Worm (Caenorhabditis elegans) whole organism, young adult: ENCODE measurements around the gene tbb-1.

Experiments
- D2030.7 ChIP-seq: fragments of 200-800 bp; sonication (Bioruptor generic); IDR thresholded peaks from 2 replicates; pipeline ENCODE4 v1.3.6; 2022; ENCODE audit warnings: missing genetic modification reagents, missing genetic modification characterization, missing compliant biosample characterization
- F49E8.2 ChIP-seq: sonication (generic microtip); optimal IDR thresholded peaks from 3 replicates; lab custom pipeline; 2017; ENCODE audit warnings: missing genetic modification characterization, mild to moderate bottlenecking, missing compliant biosample characterization, antibody characterized with exemption, moderate library complexity; ENCODE audit not compliant: insufficient read depth
- T07F8.4 ChIP-seq: sonication (generic microtip); optimal IDR thresholded peaks from 2 replicates; lab custom pipeline; 2016; ENCODE audit warnings: mild to moderate bottlenecking, missing genetic modification characterization, moderate library complexity, missing compliant biosample characterization
- attf-5 ChIP-seq: fragments of 200-800 bp; sonication (Bioruptor generic); optimal IDR thresholded peaks from 2 replicates; lab custom pipeline; 2018; ENCODE audit warnings: mild to moderate bottlenecking, missing genetic modification characterization, missing compliant biosample characterization
- chd-7 ChIP-seq: sonication (generic microtip); optimal IDR thresholded peaks from 2 replicates; lab custom pipeline; 2016; ENCODE audit warnings: mild to moderate bottlenecking, missing genetic modification characterization, moderate library complexity, missing compliant biosample characterization
- lin-54 ChIP-seq: fragments of 200-800 bp; sonication (Bioruptor generic); optimal IDR thresholded peaks from 2 replicates; lab custom pipeline; 2018; ENCODE audit warnings: mild to moderate bottlenecking, missing genetic modification characterization, missing compliant biosample characterization
- madf-3 ChIP-seq: fragments of 200-800 bp; sonication (Bioruptor generic); IDR thresholded peaks from 2 replicates; pipeline ENCODE4 v1.3.6; 2022; ENCODE audit warnings: missing genetic modification reagents, missing genetic modification characterization, missing compliant biosample characterization
- mes-4 ChIP-seq: sonication (generic microtip); optimal IDR thresholded peaks from 2 replicates; lab custom pipeline; 2016; ENCODE audit warnings: missing genotype, missing genetic modification characterization, missing compliant biosample characterization
- nhr-179 ChIP-seq: sonication (generic microtip); optimal IDR thresholded peaks from 2 replicates; lab custom pipeline; 2016; ENCODE audit warnings: mild to moderate bottlenecking, missing genetic modification characterization, missing compliant biosample characterization
- snpc-4 ChIP-seq, 5 experiments: fragments of 150-350 bp in 1 of 5; sonication (generic microtip) in 4 of 5; optimal IDR thresholded peaks; 2 replicates each; lab custom pipeline; 2014 to 2018; ENCODE audit warnings: missing genetic modification characterization in 5 of 5, missing biosample characterization in 3 of 5, antibody characterized with exemption in 2 of 5, mild to moderate bottlenecking in 2 of 5, missing compliant biosample characterization in 2 of 5, missing genotype in 2 of 5, moderate library complexity in 2 of 5, missing genetic modification reagents in 1 of 5
- ztf-25 ChIP-seq: fragments of 200-800 bp; sonication (Bioruptor generic); IDR thresholded peaks from 2 replicates; pipeline ENCODE4 v1.3.6; 2022; ENCODE audit warnings: missing genetic modification reagents, missing genetic modification characterization, missing compliant biosample characterization

DNA sequence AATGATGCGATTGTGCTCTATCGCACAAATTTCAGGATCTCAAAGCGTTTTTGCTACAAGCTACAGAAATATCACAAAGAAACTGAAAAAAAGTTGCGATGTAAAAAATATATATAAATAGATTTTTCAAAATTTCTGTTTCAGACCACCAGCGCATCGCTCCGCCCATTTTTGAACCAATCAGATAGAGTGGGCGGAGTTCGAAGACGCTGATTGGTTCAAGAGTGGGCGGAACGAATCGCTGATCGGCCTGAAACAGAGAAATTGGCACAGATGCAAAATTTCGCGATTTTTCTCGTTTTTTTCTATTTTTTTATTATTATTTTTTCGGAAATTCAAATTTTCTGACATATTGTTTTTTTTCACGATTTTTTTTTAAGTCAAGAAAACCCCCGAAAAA is 39.4 kb downstream of the tbb-1 start:
- no peak for TF ChIP-seq lin-54 (GFP tag; lab: Kevin White, UChicago)
- no peak for TF ChIP-seq D2030.7 (GFP tag; lab: Robert Waterston, UW)
- no peak for TF ChIP-seq snpc-4 (GFP tag; optimal IDR thresholded peaks at IDR 0.05; lab: Kevin White, UChicago)
- TF ChIP-seq snpc-4 (tag; optimal IDR thresholded peaks at IDR 0.05; lab: Kevin White, UChicago): no peak
- TF ChIP-seq mes-4 (tag; lab: Kevin White, UChicago): no peak
- no peak for TF ChIP-seq chd-7 (tag; lab: Kevin White, UChicago)
- no peak for TF ChIP-seq ztf-25
- no peak for TF ChIP-seq F49E8.2 (tag; lab: Kevin White, UChicago)
- no peak for TF ChIP-seq madf-3 (GFP tag; lab: Robert Waterston, UW)
- no peak for TF ChIP-seq nhr-179 (tag; lab: Kevin White, UChicago)
- TF ChIP-seq attf-5 (GFP tag; lab: Kevin White, UChicago): no peak
- TF ChIP-seq T07F8.4 (tag; lab: Kevin White, UChicago): no peak
